Worm (Caenorhabditis elegans) whole organism, L3 larva: ENCODE results near the gene dyla-1.

ENCODE experiments used
- R02D3.7 ChIP-seq: fragments of 150-350 bp; optimal IDR thresholded peaks from 2 replicates; lab custom pipeline; 2014; ENCODE audit warnings: missing biosample characterization, missing genetic modification characterization
- aly-2 ChIP-seq: fragments of 150-350 bp; optimal IDR thresholded peaks from 2 replicates; lab custom pipeline; 2014; ENCODE audit warnings: missing biosample characterization, missing genetic modification characterization
- ama-1 ChIP-seq: fragments of 150-350 bp; optimal IDR thresholded peaks from 2 replicates; lab custom pipeline; 2018
- ceh-16 ChIP-seq: sonication (generic microtip); optimal IDR thresholded peaks from 2 replicates; lab custom pipeline; 2017; ENCODE audit warnings: missing biosample characterization, missing genetic modification characterization
- ceh-28 ChIP-seq: fragments of 150-350 bp; optimal IDR thresholded peaks from 2 replicates; lab custom pipeline; 2014; ENCODE audit warnings: missing biosample characterization, missing genetic modification reagents, missing genetic modification characterization
- ceh-9 ChIP-seq: sonication (generic microtip); optimal IDR thresholded peaks from 2 replicates; lab custom pipeline; 2018; ENCODE audit warnings: missing biosample characterization, missing genetic modification characterization
- egl-5 ChIP-seq: fragments of 150-350 bp; optimal IDR thresholded peaks from 2 replicates; lab custom pipeline; 2017; ENCODE audit warnings: missing biosample characterization, missing genetic modification reagents, missing genetic modification characterization, inconsistent platforms
- elt-1 ChIP-seq: fragments of 150-350 bp; optimal IDR thresholded peaks from 2 replicates; lab custom pipeline; 2014; ENCODE audit warnings: missing biosample characterization, missing genetic modification characterization
- elt-2 ChIP-seq: sonication (generic microtip); optimal IDR thresholded peaks from 2 replicates; lab custom pipeline; 2016; ENCODE audit warnings: missing genetic modification reagents, mild to moderate bottlenecking, missing genetic modification characterization, missing compliant biosample characterization
- fos-1 ChIP-seq: fragments of 150-350 bp; optimal IDR thresholded peaks from 2 replicates; lab custom pipeline; 2014; ENCODE audit warnings: missing biosample characterization, missing genetic modification characterization
- hmg-11 ChIP-seq: sonication (generic microtip); optimal IDR thresholded peaks from 2 replicates; lab custom pipeline; 2016; ENCODE audit warnings: missing genetic modification characterization, missing compliant biosample characterization
- jun-1 ChIP-seq: fragments of 150-350 bp; optimal IDR thresholded peaks from 2 replicates; lab custom pipeline; 2014; ENCODE audit warnings: missing biosample characterization, missing genetic modification reagents, missing genetic modification characterization
- lin-15B ChIP-seq: fragments of 150-350 bp; optimal IDR thresholded peaks from 2 replicates; lab custom pipeline; 2014; ENCODE audit warnings: missing biosample characterization, missing genetic modification characterization
- lin-39 ChIP-seq: fragments of 150-350 bp; optimal IDR thresholded peaks from 2 replicates; lab custom pipeline; 2018; ENCODE audit warnings: missing biosample characterization, missing genetic modification reagents, missing genetic modification characterization
- lsy-12 ChIP-seq: sonication (generic microtip); optimal IDR thresholded peaks from 2 replicates; lab custom pipeline; 2016; ENCODE audit warnings: mild to moderate bottlenecking, missing genetic modification characterization, missing compliant biosample characterization
- mdl-1 ChIP-seq: fragments of 150-350 bp; optimal IDR thresholded peaks from 2 replicates; lab custom pipeline; 2014; ENCODE audit warnings: missing biosample characterization, missing genetic modification characterization
- mml-1 ChIP-seq: fragments of 150-350 bp; sonication (generic microtip); optimal IDR thresholded peaks from 3 replicates; lab custom pipeline; 2014; ENCODE audit warnings: missing biosample characterization, missing genetic modification characterization
- nfya-1 ChIP-seq: sonication (generic microtip); optimal IDR thresholded peaks from 2 replicates; lab custom pipeline; 2017; ENCODE audit warnings: missing genetic modification characterization, mild to moderate bottlenecking, missing compliant biosample characterization, antibody characterized with exemption, moderate library complexity; ENCODE audit not compliant: insufficient read depth
- nhr-11 ChIP-seq: fragments of 150-350 bp; optimal IDR thresholded peaks from 2 replicates; lab custom pipeline; 2014; ENCODE audit warnings: missing biosample characterization, missing genetic modification characterization
- nhr-12 ChIP-seq: fragments of 150-350 bp; optimal IDR thresholded peaks from 2 replicates; lab custom pipeline; 2014; ENCODE audit warnings: missing biosample characterization, missing genetic modification characterization
- nhr-23 ChIP-seq: fragments of 150-350 bp; optimal IDR thresholded peaks from 2 replicates; lab custom pipeline; 2014; ENCODE audit warnings: missing biosample characterization, missing genetic modification reagents, missing genetic modification characterization
- nhr-237 ChIP-seq: fragments of 150-350 bp; optimal IDR thresholded peaks from 2 replicates; lab custom pipeline; 2014; ENCODE audit warnings: missing biosample characterization, missing genetic modification characterization
- nhr-25 ChIP-seq: sonication (generic microtip); optimal IDR thresholded peaks from 2 replicates; lab custom pipeline; 2017; ENCODE audit warnings: missing biosample characterization, missing genetic modification characterization
- nhr-28 ChIP-seq: fragments of 150-350 bp; optimal IDR thresholded peaks from 2 replicates; lab custom pipeline; 2014; ENCODE audit warnings: missing biosample characterization, missing genetic modification characterization
- nhr-43 ChIP-seq: sonication (generic microtip); optimal IDR thresholded peaks from 2 replicates; lab custom pipeline; 2016; ENCODE audit warnings: mild to moderate bottlenecking, missing genetic modification characterization, missing compliant biosample characterization; ENCODE audit not compliant: poor library complexity, severe bottlenecking
- nhr-67 ChIP-seq: fragments of 150-350 bp; optimal IDR thresholded peaks from 2 replicates; lab custom pipeline; 2014; ENCODE audit warnings: missing biosample characterization, missing genetic modification characterization
- nhr-76 ChIP-seq: fragments of 150-350 bp; sonication (generic microtip); optimal IDR thresholded peaks from 5 replicates; lab custom pipeline; 2014; ENCODE audit warnings: missing biosample characterization, missing genetic modification characterization
- nhr-77 ChIP-seq: fragments of 150-350 bp; optimal IDR thresholded peaks from 2 replicates; lab custom pipeline; 2014; ENCODE audit warnings: missing biosample characterization, missing genetic modification characterization
- pha-4 ChIP-seq: fragments of 150-350 bp; optimal IDR thresholded peaks from 2 replicates; lab custom pipeline; 2014; ENCODE audit warnings: missing biosample characterization, missing genetic modification reagents, missing genetic modification characterization
- pqm-1 ChIP-seq: fragments of 150-350 bp; optimal IDR thresholded peaks from 2 replicates; lab custom pipeline; 2017; ENCODE audit warnings: missing biosample characterization, missing genetic modification characterization, inconsistent platforms
- sea-2 ChIP-seq: fragments of 150-350 bp; sonication (generic microtip); optimal IDR thresholded peaks from 4 replicates; lab custom pipeline; 2014; ENCODE audit warnings: missing biosample characterization, missing genetic modification reagents, missing genetic modification characterization
- snpc-4 ChIP-seq: fragments of 150-350 bp; optimal IDR thresholded peaks from 2 replicates; lab custom pipeline; 2014; ENCODE audit warnings: missing biosample characterization, missing genetic modification characterization
- tbx-2 ChIP-seq: sonication (generic microtip); optimal IDR thresholded peaks from 2 replicates; lab custom pipeline; 2016; ENCODE audit warnings: mild to moderate bottlenecking, missing genetic modification characterization, missing compliant biosample characterization
- unc-62 ChIP-seq: fragments of 150-350 bp; sonication (generic microtip); optimal IDR thresholded peaks from 4 replicates; lab custom pipeline; 2014; ENCODE audit warnings: missing biosample characterization, missing genetic modification reagents, missing genetic modification characterization
- zag-1 ChIP-seq: fragments of 150-350 bp; optimal IDR thresholded peaks from 2 replicates; lab custom pipeline; 2014; ENCODE audit warnings: missing biosample characterization, missing genetic modification characterization
- ztf-11 ChIP-seq: fragments of 150-350 bp; optimal IDR thresholded peaks from 2 replicates; lab custom pipeline; 2014; ENCODE audit warnings: missing biosample characterization, missing genetic modification characterization
- ztf-4 ChIP-seq: fragments of 150-350 bp; optimal IDR thresholded peaks from 2 replicates; lab custom pipeline; 2014; ENCODE audit warnings: missing biosample characterization, missing genetic modification characterization

The dyla-1 gene

DNA sequence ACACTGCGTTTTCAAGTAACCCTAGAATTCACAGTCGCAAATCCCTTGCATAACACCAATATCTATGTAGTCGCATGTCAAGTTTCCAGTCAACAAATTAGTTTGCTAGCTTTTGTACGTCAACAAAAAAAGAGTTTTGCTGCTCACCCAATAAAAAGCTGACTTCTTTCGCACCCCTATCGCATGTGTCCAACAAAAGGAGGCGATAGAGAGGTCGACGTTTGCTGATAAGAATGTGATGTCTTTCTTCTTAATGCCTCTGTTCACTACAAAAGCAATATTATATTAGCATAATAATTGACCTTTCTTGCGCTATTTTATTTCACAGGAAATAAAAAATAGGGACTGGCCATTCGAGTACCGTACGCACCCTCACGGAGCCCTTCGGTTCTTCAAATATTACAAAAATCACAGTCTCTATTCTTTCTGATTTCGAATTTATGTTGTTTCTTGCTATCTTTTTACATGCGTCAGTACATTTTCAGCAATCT, 19.2 kb downstream of the dyla-1 start, which contains the start of gene T20F7.3:
TSS of gene T20F7.3 (plus strand) at position 441 of the 491 bp plus-strand sequence.
- TF ChIP-seq aly-2 (tag; lab: Kevin White, UChicago) (no peak), mml-1 (tag; lab: Kevin White, UChicago) (no peak), nhr-12 (tag; lab: Kevin White, UChicago) (no peak), elt-2 (tag; lab: Kevin White, UChicago) (peak; percentile 64), unc-62 (GFP tag; lab: Kevin White, UChicago) (no peak), hmg-11 (tag; lab: Kevin White, UChicago) (no peak)

DNA sequence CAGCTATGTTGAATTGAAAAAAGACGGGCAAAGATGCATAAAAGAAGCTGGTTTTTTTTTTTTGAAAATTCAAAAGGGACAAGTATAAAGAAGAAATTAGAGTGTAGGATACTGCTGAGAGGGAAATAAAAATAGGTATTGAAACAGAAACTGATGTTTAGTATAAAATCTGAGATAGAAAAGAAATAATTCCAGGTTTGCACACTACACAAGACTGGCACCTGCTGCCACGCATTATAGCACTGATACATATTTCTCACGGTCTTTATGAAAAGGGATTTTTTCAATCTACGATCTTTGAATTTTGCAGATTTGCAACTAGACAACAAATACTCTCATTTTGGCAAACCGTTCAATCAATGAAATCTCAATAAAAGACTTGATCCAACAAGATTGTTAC, 22.5 kb downstream of the dyla-1 start:
- no peak for TF ChIP-seq elt-1 (tag; lab: Kevin White, UChicago)
- no peak for TF ChIP-seq nfya-1 (tag; lab: Kevin White, UChicago)
- TF ChIP-seq, all 47 proteins: peak for 0

DNA sequence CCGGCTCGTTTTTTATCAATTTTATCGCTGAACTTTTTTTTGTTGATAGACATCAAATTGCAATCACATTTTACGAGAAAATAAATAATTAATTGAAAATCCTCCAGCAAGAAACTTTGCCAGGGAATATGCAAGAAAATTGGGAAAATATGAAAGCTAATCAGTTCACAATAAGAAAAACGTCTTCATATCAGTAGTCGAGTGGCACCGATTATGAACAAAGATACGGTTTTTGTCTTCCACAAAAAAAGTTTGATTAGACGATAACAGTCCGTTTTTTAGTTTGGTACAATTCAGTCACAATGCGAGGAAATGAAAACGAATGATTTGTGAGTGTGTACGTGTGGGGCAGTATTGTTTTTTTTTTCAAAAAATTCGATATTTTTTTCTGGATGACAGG, 24.2 kb downstream of the dyla-1 start:
- TF ChIP-seq nhr-25 (tag; lab: Kevin White, UChicago) = no peak
- peak; percentile 10 for TF ChIP-seq pqm-1 (tag; lab: Kevin White, UChicago)
- TF ChIP-seq elt-2 (tag; lab: Kevin White, UChicago) = peak; percentile 81

DNA sequence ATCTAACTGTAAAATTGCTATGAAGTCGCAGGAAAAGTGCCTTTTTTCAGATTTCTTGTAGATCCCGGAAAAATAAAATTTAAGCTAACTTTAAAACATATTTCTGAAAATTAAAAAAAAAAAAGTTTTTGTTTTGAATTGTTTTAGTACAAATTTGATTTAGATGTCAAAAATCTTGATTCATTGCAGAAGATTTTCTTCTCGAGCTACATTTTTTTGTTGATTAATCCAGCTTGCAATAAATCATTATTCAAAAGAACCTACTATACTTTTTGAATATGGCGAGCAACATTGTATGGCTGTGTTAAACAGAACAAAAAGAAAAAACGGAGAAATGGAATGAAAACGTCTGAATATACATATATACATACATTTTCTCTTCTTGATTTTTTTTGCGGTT, 24.8 kb downstream of the dyla-1 start:
- no peak for TF ChIP-seq nhr-11
- TF ChIP-seq ceh-16 (tag; lab: Kevin White, UChicago) = no peak
- no peak for TF ChIP-seq nhr-28 (tag; lab: Kevin White, UChicago)
- no peak for TF ChIP-seq pqm-1 (tag; lab: Kevin White, UChicago)
- TF ChIP-seq ceh-9 (tag; lab: Kevin White, UChicago) = no peak
- no peak for TF ChIP-seq ztf-4 (tag; lab: Kevin White, UChicago)
- TF ChIP-seq nhr-77 (tag; lab: Kevin White, UChicago) = no peak
- TF ChIP-seq nhr-23 (tag; lab: Kevin White, UChicago) = no peak

DNA sequence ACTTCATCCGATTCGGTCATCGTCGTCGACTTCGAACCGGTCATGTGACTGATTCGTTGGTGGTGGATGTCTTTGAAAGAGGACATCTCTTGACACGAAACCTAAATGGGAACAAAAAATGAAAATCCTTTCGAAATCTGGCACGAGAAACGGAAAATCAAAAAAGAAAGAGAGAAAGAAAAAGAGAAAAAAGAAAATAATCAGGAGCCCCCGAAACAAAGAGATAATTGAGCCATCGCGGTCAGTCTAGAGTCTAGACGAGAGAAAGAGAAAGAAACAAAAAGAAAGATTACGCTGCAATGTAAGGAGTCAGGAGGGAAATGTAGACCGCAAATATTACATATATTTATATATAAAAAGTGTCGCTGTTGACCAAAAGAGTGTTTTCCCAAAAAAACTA, 28.1 kb downstream of the dyla-1 start, which contains the start of gene aakg-2:
TSS of gene aakg-2 (minus strand) at position 101 of the 400 bp plus-strand sequence.
- TF ChIP-seq nhr-23 (tag; lab: Kevin White, UChicago) (no peak), pha-4 (peak; percentile 9)

DNA sequence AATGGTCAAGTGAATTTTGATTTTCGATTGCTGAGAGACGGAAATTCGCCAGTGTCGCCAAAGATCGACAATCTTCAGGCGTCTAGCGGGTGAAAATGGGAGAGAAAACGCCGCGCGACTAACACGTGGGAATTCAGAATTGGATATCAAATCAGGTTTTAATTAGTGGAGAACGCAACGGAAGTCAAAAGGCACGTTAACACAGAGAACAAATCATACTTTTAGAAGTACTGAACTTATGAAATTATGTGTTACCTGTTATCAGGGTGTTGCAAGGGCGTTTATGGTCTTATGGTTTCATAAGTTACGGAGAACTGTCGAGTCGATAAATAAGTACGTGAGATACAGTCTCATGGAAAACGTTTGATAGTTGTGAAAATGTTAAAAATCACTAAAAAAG, 30.5 kb downstream of the dyla-1 start:
- TF ChIP-seq nhr-43 (tag; lab: Kevin White, UChicago) (peak; percentile 70), elt-2 (tag; lab: Kevin White, UChicago) (peak; percentile 32), nhr-23 (tag; lab: Kevin White, UChicago) (peak; percentile 27), ztf-11 (tag; lab: Kevin White, UChicago) (no peak), pha-4 (no peak)
- TF ChIP-seq, all 47 proteins: peak for 3

DNA sequence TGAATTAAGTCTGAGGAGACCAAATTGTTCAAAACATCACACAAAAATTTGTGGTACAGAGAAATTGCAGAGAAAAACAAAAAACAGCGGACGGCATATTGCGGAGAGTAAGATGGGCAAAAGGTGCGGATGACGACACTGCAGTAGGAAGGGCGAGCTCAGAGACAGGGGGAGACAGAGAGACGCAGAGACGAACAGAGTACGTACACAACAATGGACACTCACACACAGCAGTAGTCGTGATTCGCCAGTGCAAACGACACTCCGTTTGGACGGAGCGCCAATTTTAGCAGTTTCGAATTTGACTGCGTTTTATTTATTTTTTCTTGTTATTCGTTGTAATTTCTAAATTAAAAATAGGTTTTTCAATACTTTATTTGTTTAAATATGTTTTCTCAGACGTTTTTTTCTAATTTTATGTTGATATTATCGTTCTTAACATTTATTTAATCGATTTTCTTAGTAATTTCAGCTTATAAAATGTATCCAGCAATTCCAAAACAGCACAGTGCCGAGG, 31.7 kb downstream of the dyla-1 start, which contains the start of gene T20F7.1:
TSS of gene T20F7.1 (plus strand) at position 467 of the 517 bp plus-strand sequence.
- TF ChIP-seq nhr-76 (no peak), nhr-25 (tag; lab: Kevin White, UChicago) (peak; percentile 63), lin-39 (peak; percentile 81), ama-1 (lab: Kevin White, UChicago) (peak; percentile 14), lsy-12 (peak; percentile 32), jun-1 (tag; lab: Kevin White, UChicago) (peak; percentile 42), mdl-1 (no peak), nfya-1 (tag; lab: Kevin White, UChicago) (peak; percentile 81), snpc-4 (tag; lab: Kevin White, UChicago) (peak; percentile 72), pqm-1 (tag; lab: Kevin White, UChicago) (peak; percentile 34), nhr-237 (tag; lab: Kevin White, UChicago) (no peak), lin-15B (tag; lab: Kevin White, UChicago) (peak; percentile 17), nhr-23 (tag; lab: Kevin White, UChicago) (peak; percentile 66), sea-2 (GFP tag; lab: Kevin White, UChicago) (no peak), elt-2 (tag; lab: Kevin White, UChicago) (peak; percentile 63), ceh-28 (tag; lab: Kevin White, UChicago) (no peak), egl-5 (tag; lab: Kevin White, UChicago) (peak; percentile 50), hmg-11 (tag; lab: Kevin White, UChicago) (peak; percentile 92), fos-1 (tag; lab: Kevin White, UChicago) (no peak), nhr-67 (tag; lab: Kevin White, UChicago) (no peak), pha-4 (peak; percentile 84), ceh-9 (tag; lab: Kevin White, UChicago) (no peak), aly-2 (tag; lab: Kevin White, UChicago) (no peak), tbx-2 (peak; percentile 25), R02D3.7 (tag; lab: Kevin White, UChicago) (no peak), nhr-43 (tag; lab: Kevin White, UChicago) (peak; percentile 66), nhr-77 (tag; lab: Kevin White, UChicago) (no peak), zag-1 (tag; lab: Kevin White, UChicago) (no peak)
- TF ChIP-seq, all 47 proteins: peak for 16
